Worm (Caenorhabditis elegans): ENCODE data around the gene oac-10.

oac-10 gene

DNA sequence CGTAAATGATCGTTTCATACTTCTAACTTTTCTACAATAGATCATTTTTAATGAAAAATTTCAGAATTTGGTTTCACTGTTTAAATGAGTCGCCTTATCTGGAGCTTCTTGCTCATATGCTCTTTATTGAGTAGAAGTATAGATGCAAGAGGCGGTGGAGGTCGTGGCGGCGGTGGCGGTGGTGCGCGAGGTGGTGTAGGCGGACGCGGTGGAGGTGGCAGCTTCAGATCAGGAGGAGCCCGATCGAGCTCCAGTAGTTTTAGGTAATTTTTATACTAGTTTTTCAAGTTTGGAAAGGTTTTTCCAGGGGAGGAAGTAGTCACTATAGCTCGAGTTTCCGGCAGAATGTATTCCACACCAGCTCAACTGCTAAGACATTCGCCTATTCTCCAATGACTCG lies 33.1 kb downstream of the oac-10 start, which contains the start of gene F53C3.3:
TSS of gene F53C3.3 (plus strand) at position 59 of the 400 bp plus-strand sequence.
- TF ChIP-seq sox-4 (tag; optimal IDR thresholded peaks at IDR 0.05) (no peak), fkh-10 (GFP tag; optimal IDR thresholded peaks at IDR 0.05) (no peak), ztf-16 (tag; optimal IDR thresholded peaks at IDR 0.05) (no peak), C08G9.2 (tag; optimal IDR thresholded peaks at IDR 0.05) (no peak), ceh-18 (tag; optimal IDR thresholded peaks at IDR 0.05) (no peak), pha-4 (tag; optimal IDR thresholded peaks at IDR 0.05) (no peak), dve-1 (tag; optimal IDR thresholded peaks at IDR 0.05) (no peak), ahr-1 (tag; optimal IDR thresholded peaks at IDR 0.05) (no peak), hlh-6 (tag; optimal IDR thresholded peaks at IDR 0.05) (no peak), pax-1 (tag; optimal IDR thresholded peaks at IDR 0.05) (no peak), pros-1 (tag; optimal IDR thresholded peaks at IDR 0.05) (no peak), C38D4.7 (GFP tag; optimal IDR thresholded peaks at IDR 0.05) (no peak), ceh-30 (tag; optimal IDR thresholded peaks at IDR 0.05) (no peak), ceh-48 (tag; optimal IDR thresholded peaks at IDR 0.05) (no peak), unc-55 (GFP tag; optimal IDR thresholded peaks at IDR 0.05) (no peak), sox-2 (GFP tag; IDR thresholded peaks at IDR 0.05) (no peak), mec-3 (tag; optimal IDR thresholded peaks at IDR 0.05; ENCODE audit: borderline replicate concordance) (no peak), ets-4 (tag; optimal IDR thresholded peaks at IDR 0.05) (no peak)

DNA sequence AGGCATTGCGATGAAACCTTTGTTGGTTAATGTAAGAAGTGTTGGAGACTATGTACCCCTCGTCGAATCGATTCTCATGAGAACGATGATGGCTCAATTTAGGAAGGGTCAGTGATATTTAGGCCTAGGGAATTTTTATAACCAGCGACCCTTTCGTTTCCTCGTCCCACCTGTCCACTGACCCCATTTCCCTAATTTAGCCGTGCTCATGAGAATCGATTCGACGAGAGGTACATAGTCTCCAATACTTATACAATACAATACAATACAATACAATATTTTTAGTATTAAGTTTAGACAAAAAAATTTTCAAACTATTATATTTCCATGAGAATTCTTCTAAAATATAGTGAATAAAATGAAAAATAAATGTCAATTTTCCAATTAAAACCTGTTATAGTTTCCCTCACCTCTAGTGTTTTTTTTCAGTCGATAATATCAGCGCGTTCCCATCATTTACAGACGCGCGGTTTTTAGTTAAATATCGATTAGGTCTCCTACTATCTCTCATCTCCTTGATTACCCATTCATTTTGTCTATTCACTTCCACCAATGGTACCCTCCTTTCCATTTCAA lies 37.0 kb downstream of the oac-10 start, which contains the start of the genes F53C3.11 and fbxb-103:
TSS of gene F53C3.11 (minus strand) at position 101 of the 576 bp plus-strand sequence.
TSS of gene fbxb-103 (plus strand) at position 526 of the 576 bp plus-strand sequence.
- TF ChIP-seq ceh-9 (tag; optimal IDR thresholded peaks at IDR 0.05) (no peak), elt-2 (tag; optimal IDR thresholded peaks at IDR 0.05) (no peak), ceh-24 (tag; optimal IDR thresholded peaks at IDR 0.05) (no peak), hlh-30 (tag; optimal IDR thresholded peaks at IDR 0.05; ENCODE audit: insufficient read depth) (no peak), F13H6.1 (tag; optimal IDR thresholded peaks at IDR 0.05) (no peak), pat-9 (tag; optimal IDR thresholded peaks at IDR 0.05) (no peak), fax-1 (tag; optimal IDR thresholded peaks at IDR 0.05) (no peak), zip-5 (tag; optimal IDR thresholded peaks at IDR 0.05) (no peak)

DNA sequence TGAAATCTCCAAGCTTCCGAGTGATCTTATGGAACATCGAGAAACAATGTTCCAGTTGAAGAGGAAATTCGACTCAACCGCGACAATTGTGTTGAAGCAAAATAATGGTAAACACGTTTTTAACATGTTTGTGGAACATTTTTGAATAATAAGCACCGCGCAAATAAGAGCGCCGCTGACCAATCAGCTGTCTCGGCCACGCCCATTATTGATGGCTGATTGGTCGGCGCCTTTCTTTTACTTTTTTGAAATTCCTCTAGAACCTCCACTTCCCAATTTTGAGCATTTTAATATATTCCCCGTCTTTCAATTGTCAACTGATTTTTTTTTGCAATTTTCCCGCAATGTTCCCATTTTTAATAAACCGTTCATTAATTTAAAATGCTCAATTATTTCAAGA lies 38.4 kb downstream of the oac-10 start:
- TF ChIP-seq sox-2 (GFP tag; IDR thresholded peaks at IDR 0.05) (no peak), nfya-1 (tag; optimal IDR thresholded peaks at IDR 0.05) (peak; percentile 74), ceh-30 (tag; optimal IDR thresholded peaks at IDR 0.05) (no peak)

DNA sequence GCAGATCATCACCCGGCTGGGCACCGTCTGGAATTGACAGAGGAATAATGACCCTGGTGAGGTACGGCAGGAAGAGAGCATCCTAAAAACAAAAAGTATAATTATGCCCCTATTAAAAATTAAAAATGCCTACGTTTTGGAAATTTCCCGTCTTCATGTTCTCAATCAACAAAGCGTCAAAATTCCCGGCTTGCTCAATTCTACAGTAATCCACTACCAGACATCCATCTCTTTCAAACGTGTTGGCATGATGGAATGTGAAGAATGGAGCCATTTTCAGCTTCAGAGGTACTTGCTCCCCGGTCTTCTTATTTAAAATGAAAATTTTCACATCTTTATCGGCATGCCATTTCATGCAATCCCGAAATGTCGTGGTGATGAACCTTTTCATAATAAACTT lies 39.6 kb downstream of the oac-10 start:
- TF ChIP-seq hlh-8 (tag; optimal IDR thresholded peaks at IDR 0.05) (no peak), ceh-14 (tag; optimal IDR thresholded peaks at IDR 0.05) (no peak), C38D4.7 (GFP tag; optimal IDR thresholded peaks at IDR 0.05) (no peak), tbx-2 (tag; optimal IDR thresholded peaks at IDR 0.05) (no peak), ttx-3 (tag; optimal IDR thresholded peaks at IDR 0.05) (no peak), C08G9.2 (tag; optimal IDR thresholded peaks at IDR 0.05) (no peak), elt-4 (tag; optimal IDR thresholded peaks at IDR 0.05) (no peak), K09A11.1 (tag; optimal IDR thresholded peaks at IDR 0.05; ENCODE audit: insufficient read depth) (no peak), ceh-24 (tag; optimal IDR thresholded peaks at IDR 0.05) (no peak), ceh-48 (tag; optimal IDR thresholded peaks at IDR 0.05) (no peak), nfya-1 (tag; optimal IDR thresholded peaks at IDR 0.05) (no peak), pha-4 (tag; optimal IDR thresholded peaks at IDR 0.05) (no peak), pat-9 (tag; optimal IDR thresholded peaks at IDR 0.05) (no peak), che-1 (tag; optimal IDR thresholded peaks at IDR 0.05) (no peak), hlh-30 (tag; optimal IDR thresholded peaks at IDR 0.05; ENCODE audit: insufficient read depth) (no peak)

- TF ChIP-seq sox-4 (tag; optimal IDR thresholded peaks at IDR 0.05): no peak
- TF ChIP-seq elt-4 (tag; optimal IDR thresholded peaks at IDR 0.05): no peak
- TF ChIP-seq ets-4 (tag; optimal IDR thresholded peaks at IDR 0.05): no peak
- no peak for TF ChIP-seq K09A11.1 (tag; optimal IDR thresholded peaks at IDR 0.05; ENCODE audit: insufficient read depth)
- no peak for TF ChIP-seq hlh-8 (tag; optimal IDR thresholded peaks at IDR 0.05)
- TF ChIP-seq ceh-45 (GFP tag; IDR thresholded peaks at IDR 0.05): no peak
- no peak for TF ChIP-seq fkh-6 (tag; optimal IDR thresholded peaks at IDR 0.05)
- no peak for TF ChIP-seq hlh-15 (tag; optimal IDR thresholded peaks at IDR 0.05)
These were observed 41.0 kb downstream of the oac-10 start, which contains the start of gene bcmo-2 for ce11 chrII:3910737-3911136. bcmo-2 (minus strand) TSS chrII:3910837.
